Fruit fly (Drosophila melanogaster) S2 (cell line): ENCODE results near the gene CG31178.

Experiments
- CG8478 ChIP-seq: fragments of >200 bp; optimal IDR thresholded peaks from 2 replicates; lab custom pipeline; 2018
- CTCF ChIP-seq, 2 experiments: fragments of >200 bp; optimal IDR thresholded peaks; 2 replicates each; lab custom pipeline; 2018

DNA sequence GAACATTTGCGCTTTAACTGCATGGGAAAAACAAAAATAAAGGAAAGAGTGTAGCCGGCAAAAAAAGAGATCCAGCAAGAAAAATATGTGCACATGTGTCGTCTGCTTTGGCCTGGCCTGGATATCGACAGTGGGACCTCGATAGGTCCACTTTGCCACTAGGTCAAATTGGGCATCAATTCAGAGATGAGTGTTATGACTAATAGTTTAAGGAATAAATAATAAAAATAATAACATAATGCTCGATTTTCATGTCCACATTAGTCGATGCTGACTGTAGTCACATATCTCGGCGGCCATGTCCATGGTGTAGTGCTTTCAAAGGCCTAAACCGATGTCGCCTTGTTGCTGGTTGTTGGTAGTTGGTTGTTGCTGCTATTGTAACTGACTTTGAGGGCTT is 24.0 kb downstream of the CG31178 start:
- TF ChIP-seq CTCF (optimal IDR thresholded peaks at IDR 0.05; lab: Kevin White, UChicago) (no peak), CG8478 (lab: Kevin White, UChicago) (no peak)
